Worm (Caenorhabditis elegans) whole organism, L4 larva: ENCODE measurements around the gene ins-3.

ENCODE experiments used
- D1046.2 ChIP-seq: fragments of 200-800 bp; sonication (Bioruptor generic); IDR thresholded peaks from 2 replicates; pipeline ENCODE4 v1.3.6; 2022; ENCODE audit warnings: missing genetic modification characterization, missing compliant biosample characterization
- F49E8.2 ChIP-seq: sonication (generic microtip); optimal IDR thresholded peaks from 2 replicates; lab custom pipeline; 2016; ENCODE audit warnings: missing compliant biosample characterization, mild to moderate bottlenecking, missing genetic modification characterization, borderline replicate concordance
- R02D3.7 ChIP-seq: fragments of 150-350 bp; sonication (generic microtip); optimal IDR thresholded peaks from 3 replicates; lab custom pipeline; 2014; ENCODE audit warnings: missing biosample characterization, missing genetic modification characterization
- T20F7.1 ChIP-seq: fragments of 200-800 bp; sonication (Bioruptor generic); optimal IDR thresholded peaks from 2 replicates; lab custom pipeline; 2018; ENCODE audit warnings: mild to moderate bottlenecking, missing genetic modification characterization, missing compliant biosample characterization
- T26A8.4 ChIP-seq: fragments of 200-800 bp; sonication (Bioruptor generic); IDR thresholded peaks from 2 replicates; pipeline ENCODE4 v1.3.6; 2022; ENCODE audit warnings: missing genetic modification characterization, missing compliant biosample characterization
- Y75B8A.6 ChIP-seq: fragments of 200-800 bp; sonication (Bioruptor generic); IDR thresholded peaks from 2 replicates; pipeline ENCODE4 v1.3.6; 2022; ENCODE audit warnings: missing genetic modification reagents, missing genetic modification characterization, missing compliant biosample characterization
- ZK546.5 ChIP-seq, 2 experiments: sonication (generic microtip); optimal IDR thresholded peaks; 2 replicates each; lab custom pipeline; 2017; ENCODE audit warnings: missing biosample characterization in 2 of 2, missing genetic modification characterization in 2 of 2
- aha-1 ChIP-seq: fragments of 150-350 bp; peaks from one replicate; lab custom pipeline; 2014; ENCODE audit warnings: missing biosample characterization, missing genetic modification characterization
- aly-2 ChIP-seq: sonication (generic microtip); optimal IDR thresholded peaks from 2 replicates; lab custom pipeline; 2018; ENCODE audit warnings: missing biosample characterization, missing genetic modification characterization
- arid-1 ChIP-seq: fragments of 200-800 bp; sonication (Bioruptor generic); conservative IDR thresholded peaks from 2 replicates; pipeline ENCODE4 v1.3.6; 2022; ENCODE audit warnings: missing genetic modification reagents, missing genetic modification characterization, missing compliant biosample characterization
- ceh-20 ChIP-seq: fragments of 200-800 bp; sonication (Bioruptor generic); IDR thresholded peaks from 2 replicates; pipeline ENCODE4 v1.3.6; 2022; ENCODE audit warnings: missing genetic modification reagents, missing genetic modification characterization, missing compliant biosample characterization
- ceh-32 ChIP-seq: sonication (generic microtip); optimal IDR thresholded peaks from 2 replicates; lab custom pipeline; 2016; ENCODE audit warnings: mild to moderate bottlenecking, missing genetic modification characterization, missing compliant biosample characterization; ENCODE audit not compliant: poor library complexity
- ceh-82 ChIP-seq: sonication (generic microtip); optimal IDR thresholded peaks from 2 replicates; lab custom pipeline; 2017; ENCODE audit warnings: missing biosample characterization, missing genetic modification characterization
- cey-2 ChIP-seq: sonication (generic microtip); optimal IDR thresholded peaks from 3 replicates; lab custom pipeline; 2017; ENCODE audit warnings: missing genetic modification characterization, mild to moderate bottlenecking, missing compliant biosample characterization, antibody characterized with exemption, borderline replicate concordance; ENCODE audit not compliant: insufficient read depth
- daf-12 ChIP-seq: fragments of 150-350 bp; optimal IDR thresholded peaks from 2 replicates; lab custom pipeline; 2014; ENCODE audit warnings: missing biosample characterization, missing genetic modification reagents, missing genetic modification characterization
- daf-16 ChIP-seq, 3 experiments: sonication (generic microtip); optimal IDR thresholded peaks; 2 replicates each; lab custom pipeline; 2016 to 2017; ENCODE audit warnings: missing genetic modification characterization in 3 of 3, missing genetic modification reagents in 3 of 3, mild to moderate bottlenecking in 2 of 3, missing compliant biosample characterization in 2 of 3, missing biosample characterization in 1 of 3, moderate library complexity in 1 of 3
- daf-8 ChIP-seq: fragments of 200-800 bp; sonication (Bioruptor generic); IDR thresholded peaks from 2 replicates; pipeline ENCODE4 v1.3.6; 2022; ENCODE audit warnings: missing genetic modification characterization, missing compliant biosample characterization
- dmd-9 ChIP-seq: fragments of 200-800 bp; sonication (Bioruptor generic); IDR thresholded peaks from 2 replicates; pipeline ENCODE4 v1.3.6; 2022; ENCODE audit warnings: missing genetic modification reagents, missing genetic modification characterization, missing compliant biosample characterization
- dve-1 ChIP-seq: sonication (generic microtip); optimal IDR thresholded peaks from 2 replicates; lab custom pipeline; 2017; ENCODE audit warnings: antibody characterized with exemption, mild to moderate bottlenecking, missing genetic modification characterization, missing compliant biosample characterization; ENCODE audit not compliant: insufficient read depth
- hif-1 ChIP-seq, 2 experiments: sonication (generic microtip); optimal IDR thresholded peaks; 2 replicates each; lab custom pipeline; 2016 to 2017; ENCODE audit warnings: missing compliant biosample characterization in 2 of 2, missing genetic modification characterization in 2 of 2, missing genetic modification reagents in 2 of 2, missing genotype in 2 of 2, mild to moderate bottlenecking in 1 of 2
- hlh-30 ChIP-seq: sonication (generic microtip); optimal IDR thresholded peaks from 2 replicates; lab custom pipeline; 2017; ENCODE audit warnings: antibody characterized with exemption, mild to moderate bottlenecking, missing genetic modification characterization, missing compliant biosample characterization; ENCODE audit not compliant: insufficient read depth
- jun-1 ChIP-seq: fragments of 150-350 bp; optimal IDR thresholded peaks from 2 replicates; lab custom pipeline; 2014; ENCODE audit warnings: missing biosample characterization, missing genetic modification reagents, missing genetic modification characterization
- lir-3 ChIP-seq: sonication (generic microtip); optimal IDR thresholded peaks from 2 replicates; lab custom pipeline; 2016; ENCODE audit warnings: mild to moderate bottlenecking, missing genetic modification characterization, missing compliant biosample characterization
- lsy-2 ChIP-seq, 2 experiments: fragments of 150-350 bp in 1 of 2; sonication (generic microtip) in 1 of 2; optimal IDR thresholded peaks; 2 replicates each; lab custom pipeline; 2014 to 2017; ENCODE audit warnings: missing biosample characterization in 2 of 2, missing genetic modification characterization in 2 of 2
- madf-9 ChIP-seq: fragments of 200-800 bp; sonication (Bioruptor generic); conservative IDR thresholded peaks from 2 replicates; pipeline ENCODE4 v1.3.6; 2022; ENCODE audit warnings: missing genetic modification reagents, missing genetic modification characterization, missing compliant biosample characterization
- mdl-1 ChIP-seq, 2 experiments: fragments of 150-350 bp in 1 of 2; sonication (generic microtip) in 1 of 2; optimal IDR thresholded peaks; 2 replicates each; lab custom pipeline; 2014 to 2017; ENCODE audit warnings: missing biosample characterization in 2 of 2, missing genetic modification characterization in 2 of 2
- mep-1 ChIP-seq: fragments of 150-350 bp; sonication (generic microtip); optimal IDR thresholded peaks from 3 replicates; lab custom pipeline; 2014; ENCODE audit warnings: missing biosample characterization, missing genetic modification characterization
- mxl-3 ChIP-seq: fragments of 200-800 bp; sonication (Bioruptor generic); optimal IDR thresholded peaks from 2 replicates; lab custom pipeline; 2018; ENCODE audit warnings: mild to moderate bottlenecking, missing genetic modification characterization, missing compliant biosample characterization
- nhr-11 ChIP-seq: fragments of 150-350 bp; optimal IDR thresholded peaks from 2 replicates; lab custom pipeline; 2014; ENCODE audit warnings: missing biosample characterization, missing genetic modification characterization
- nhr-25 ChIP-seq: sonication (generic microtip); optimal IDR thresholded peaks from 2 replicates; lab custom pipeline; 2017; ENCODE audit warnings: missing genetic modification characterization, mild to moderate bottlenecking, missing compliant biosample characterization, antibody characterized with exemption, moderate library complexity, borderline replicate concordance; ENCODE audit not compliant: insufficient read depth
- nhr-28 ChIP-seq: fragments of 150-350 bp; optimal IDR thresholded peaks from 2 replicates; lab custom pipeline; 2014; ENCODE audit warnings: missing biosample characterization, missing genetic modification characterization
- nhr-41 ChIP-seq: fragments of 200-800 bp; sonication (Bioruptor generic); IDR thresholded peaks from 2 replicates; pipeline ENCODE4 v1.3.6; 2022; ENCODE audit warnings: missing genetic modification reagents, missing genetic modification characterization, missing compliant biosample characterization
- nhr-6 ChIP-seq: fragments of 150-350 bp; optimal IDR thresholded peaks from 2 replicates; lab custom pipeline; 2014; ENCODE audit warnings: missing biosample characterization, missing genetic modification characterization
- pha-4 ChIP-seq, 2 experiments: fragments of 150-350 bp in 1 of 2; fragments of 200-800 bp in 1 of 2; sonication (Bioruptor generic) in 1 of 2; IDR thresholded peaks in 1 of 2; optimal IDR thresholded peaks in 1 of 2; 2 replicates each; pipeline versions ENCODE4 v1.3.6 to Lab custom; 2014 to 2022; ENCODE audit warnings: missing genetic modification characterization in 2 of 2, missing genetic modification reagents in 2 of 2, missing biosample characterization in 1 of 2, missing compliant biosample characterization in 1 of 2
- saeg-2 ChIP-seq: fragments of 200-800 bp; sonication (Bioruptor generic); IDR thresholded peaks from 2 replicates; pipeline ENCODE4 v1.3.6; 2022; ENCODE audit warnings: missing genetic modification reagents, missing genetic modification characterization, missing compliant biosample characterization
- skn-1 ChIP-seq: fragments of 150-350 bp; optimal IDR thresholded peaks from 2 replicates; lab custom pipeline; 2014; ENCODE audit warnings: missing biosample characterization, missing genetic modification characterization
- snpc-1.2 ChIP-seq: fragments of 200-800 bp; sonication (Bioruptor generic); IDR thresholded peaks from 2 replicates; pipeline ENCODE4 v1.3.6; 2022; ENCODE audit warnings: missing genetic modification reagents, missing genetic modification characterization, missing compliant biosample characterization
- spr-1 ChIP-seq: sonication (generic microtip); optimal IDR thresholded peaks from 2 replicates; lab custom pipeline; 2016; ENCODE audit warnings: mild to moderate bottlenecking, missing genetic modification characterization, missing compliant biosample characterization
- tag-97 ChIP-seq: fragments of 200-800 bp; sonication (Bioruptor generic); IDR thresholded peaks from 2 replicates; pipeline ENCODE4 v1.3.6; 2022; ENCODE audit warnings: missing genetic modification characterization, missing compliant biosample characterization
- unc-130 ChIP-seq: sonication (generic microtip); optimal IDR thresholded peaks from 2 replicates; lab custom pipeline; 2016; ENCODE audit warnings: missing genetic modification reagents, missing genetic modification characterization, missing compliant biosample characterization
- unc-62 ChIP-seq, 3 experiments: fragments of 150-350 bp in 1 of 3; sonication (generic microtip); optimal IDR thresholded peaks in 2 of 3; peaks in 1 of 3; 1 replicate in 1 of 3; 2 replicates in 2 of 3; lab custom pipeline; 2014 to 2017; ENCODE audit warnings: missing biosample characterization in 3 of 3, missing genetic modification characterization in 3 of 3, missing genetic modification reagents in 3 of 3, missing genotype in 1 of 3
- zfp-2 ChIP-seq: sonication (generic microtip); optimal IDR thresholded peaks from 2 replicates; lab custom pipeline; 2016; ENCODE audit warnings: mild to moderate bottlenecking, missing genetic modification characterization, missing compliant biosample characterization
- ztf-11 ChIP-seq: fragments of 150-350 bp; optimal IDR thresholded peaks from 2 replicates; lab custom pipeline; 2014; ENCODE audit warnings: missing biosample characterization, missing genetic modification characterization

Gene ins-3

ce11 chrII:5990668-5991067, at the start of gene ins-3:
Gene ins-3, minus strand, starts transcription at chrII:5990768.
- TF ChIP-seq Y75B8A.6 (GFP tag; lab: Robert Waterston, UW) (no peak), ceh-82 (tag; lab: Kevin White, UChicago) (no peak), ceh-20 (no peak), cey-2 (no peak), T26A8.4 (GFP tag; lab: Robert Waterston, UW) (no peak), hlh-30 (tag; lab: Kevin White, UChicago) (no peak), aly-2 (tag; lab: Kevin White, UChicago) (no peak)

DNA sequence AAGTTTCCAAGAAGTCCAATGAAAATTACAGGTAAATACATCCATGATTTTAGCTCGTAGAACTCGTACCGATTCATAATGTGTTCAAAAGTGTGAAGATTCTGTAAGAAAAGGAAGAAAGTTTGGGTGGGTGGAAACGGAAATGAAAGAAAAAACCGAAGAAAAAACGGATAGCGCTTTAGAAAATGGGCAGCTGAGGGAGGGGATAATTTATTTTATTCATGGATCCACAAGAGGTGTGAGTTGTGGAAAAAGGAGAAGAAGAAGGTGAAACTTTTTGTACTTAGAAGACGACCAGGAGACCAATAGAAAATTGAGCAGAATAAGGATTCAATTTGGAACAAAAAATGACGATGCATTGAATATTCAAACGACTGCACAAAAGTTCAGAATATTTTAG, 40.5 kb upstream of the ins-3 start, which contains the start of gene frpr-16:
TSS of gene frpr-16 (minus strand) at position 101 of the 400 bp plus-strand sequence.
- TF ChIP-seq daf-8 (no peak), ceh-32 (tag; lab: Kevin White, UChicago) (no peak), nhr-6 (tag; lab: Kevin White, UChicago) (no peak), unc-62 (GFP tag; optimal IDR thresholded peaks at IDR 0.05 in 1 of 2; lab: Kevin White, UChicago) (no peak), unc-62 (tag; optimal IDR thresholded peaks at IDR 0.05; lab: Kevin White, UChicago) (no peak), saeg-2 (GFP tag; lab: Robert Waterston, UW) (no peak), zfp-2 (tag; lab: Kevin White, UChicago) (no peak), ztf-11 (tag; lab: Kevin White, UChicago) (no peak), jun-1 (no peak), lsy-2 (tag; optimal IDR thresholded peaks at IDR 0.05; lab: Kevin White, UChicago) (no peak), D1046.2 (GFP tag; lab: Robert Waterston, UW) (no peak), skn-1 (tag; lab: Kevin White, UChicago) (no peak), dve-1 (tag; lab: Kevin White, UChicago) (no peak), nhr-25 (tag; lab: Kevin White, UChicago) (no peak), spr-1 (no peak), arid-1 (GFP tag; lab: Robert Waterston, UW) (no peak), lir-3 (no peak), nhr-28 (tag; lab: Kevin White, UChicago) (no peak), tag-97 (GFP tag; lab: Robert Waterston, UW) (no peak)

DNA sequence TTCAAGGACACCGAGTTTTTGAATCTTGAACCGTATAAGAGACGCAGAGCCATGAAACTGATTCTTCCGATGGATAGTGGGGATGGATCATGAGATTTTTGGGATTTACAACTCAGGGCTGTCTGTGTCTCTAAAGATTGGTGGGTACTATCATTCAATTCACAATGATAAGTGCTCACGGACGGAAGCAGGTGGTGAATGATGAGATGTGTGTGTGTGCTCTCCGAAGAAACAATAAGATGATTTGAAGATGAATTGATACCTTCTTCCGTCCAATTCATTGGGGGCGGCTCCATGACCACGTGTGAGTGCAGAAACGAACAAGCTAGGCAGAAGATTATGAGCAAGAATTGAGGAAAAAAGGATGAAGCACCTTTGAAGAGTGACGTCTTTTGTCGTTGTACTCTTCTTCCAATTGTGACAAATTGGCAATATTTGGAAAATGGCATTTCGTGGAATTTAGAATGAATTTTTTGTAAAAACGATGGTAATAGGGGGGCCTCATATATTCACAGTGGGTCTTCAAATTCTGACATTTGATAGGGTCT, 38.1 kb upstream of the ins-3 start:
- TF ChIP-seq nhr-28 (tag; lab: Kevin White, UChicago): no peak
- TF ChIP-seq F49E8.2 (tag; lab: Kevin White, UChicago): no peak
- TF ChIP-seq madf-9 (GFP tag; lab: Robert Waterston, UW): no peak
- TF ChIP-seq nhr-11: peak; percentile 71
- TF ChIP-seq mxl-3 (GFP tag; lab: Kevin White, UChicago): peak; percentile 67

DNA sequence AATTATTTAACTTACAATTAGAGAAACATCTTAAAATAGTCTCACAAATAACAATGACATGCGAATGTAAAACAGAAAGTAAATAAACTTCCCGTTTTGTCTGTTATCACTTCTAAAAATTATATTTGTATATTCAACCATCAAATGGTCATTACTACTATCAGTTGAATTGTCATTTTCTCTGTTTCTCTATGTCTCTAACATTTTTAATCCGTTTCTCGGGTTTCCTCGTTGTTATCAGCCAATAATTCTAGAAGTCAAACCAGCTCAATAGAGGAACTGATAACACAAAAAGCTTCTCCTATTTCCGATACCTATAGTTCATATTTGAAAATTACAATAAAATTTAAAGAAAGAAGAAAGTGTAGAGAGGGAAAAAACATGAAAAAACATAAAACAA, 36.1 kb upstream of the ins-3 start:
- peak; percentile 74 for TF ChIP-seq aha-1
- TF ChIP-seq hif-1 (tag; optimal IDR thresholded peaks at IDR 0.05; lab: Kevin White, UChicago): peak in 1 of 2 experiments; percentile 10
- no peak for TF ChIP-seq dmd-9 (GFP tag; lab: Robert Waterston, UW)
- peak; percentile 44 for TF ChIP-seq mep-1 (tag; lab: Kevin White, UChicago)
- no peak for TF ChIP-seq unc-130 (GFP tag; lab: Kevin White, UChicago)
- TF ChIP-seq nhr-41 (GFP tag; lab: Robert Waterston, UW): peak; percentile 60; the same call in 1 of the 2 replicates
- no peak for TF ChIP-seq nhr-6 (tag; lab: Kevin White, UChicago)
- peak; percentile 46; the same call in 1 of the 2 replicates for TF ChIP-seq pha-4 (GFP tag; IDR thresholded peaks at IDR 0.05; lab: Robert Waterston, UW)
- TF ChIP-seq pha-4 (tag; optimal IDR thresholded peaks at IDR 0.05; lab: Kevin White, UChicago): no peak
- TF ChIP-seq ztf-11 (tag; lab: Kevin White, UChicago): no peak
- peak; percentile 50 for TF ChIP-seq T20F7.1 (GFP tag; lab: Kevin White, UChicago)
- TF ChIP-seq ZK546.5 (tag; optimal IDR thresholded peaks at IDR 0.05; lab: Kevin White, UChicago): no peak
- no peak for TF ChIP-seq daf-12 (tag; lab: Kevin White, UChicago)
- TF ChIP-seq snpc-1.2 (GFP tag; lab: Robert Waterston, UW): no peak
- peak in 1 of 2 experiments; percentile 82 for TF ChIP-seq daf-16 (GFP tag; optimal IDR thresholded peaks at IDR 0.05; lab: Kevin White, UChicago)
- TF ChIP-seq daf-16 (tag; optimal IDR thresholded peaks at IDR 0.05; lab: Kevin White, UChicago): peak; percentile 98
- TF ChIP-seq skn-1 (tag; lab: Kevin White, UChicago): no peak
- TF ChIP-seq tag-97 (GFP tag; lab: Robert Waterston, UW): no peak
- TF ChIP-seq R02D3.7 (tag; lab: Kevin White, UChicago): no peak
- TF ChIP-seq mdl-1 (tag; optimal IDR thresholded peaks at IDR 0.05; lab: Kevin White, UChicago): peak in 1 of 2 experiments; percentile 62
- TF ChIP-seq aly-2 (tag; lab: Kevin White, UChicago): no peak
- no peak for TF ChIP-seq D1046.2 (GFP tag; lab: Robert Waterston, UW)
